Worm (Caenorhabditis elegans) whole organism, early embryonic: ENCODE data around the gene K01D12.5.

ENCODE experiments used
- B0310.2 ChIP-seq: sonication (generic microtip); optimal IDR thresholded peaks from 2 replicates; lab custom pipeline; 2016; ENCODE audit warnings: mild to moderate bottlenecking, missing genetic modification characterization, missing compliant biosample characterization
- F13C5.2 ChIP-seq: sonication (generic microtip); optimal IDR thresholded peaks from 2 replicates; lab custom pipeline; 2017; ENCODE audit warnings: mild to moderate bottlenecking, missing genetic modification characterization, inconsistent platforms, missing compliant biosample characterization
- aly-1 ChIP-seq: sonication (generic microtip); optimal IDR thresholded peaks from 2 replicates; lab custom pipeline; 2016; ENCODE audit warnings: missing genetic modification characterization, missing compliant biosample characterization
- ama-1 ChIP-seq: fragments of 150-350 bp; optimal IDR thresholded peaks from 2 replicates; lab custom pipeline; 2014
- ceh-13 ChIP-seq: fragments of 200-800 bp; sonication (Bioruptor generic); optimal IDR thresholded peaks from 2 replicates; lab custom pipeline; 2018; ENCODE audit warnings: mild to moderate bottlenecking, missing genetic modification characterization, missing compliant biosample characterization
- ceh-36 ChIP-seq: sonication (generic microtip); optimal IDR thresholded peaks from 2 replicates; lab custom pipeline; 2016; ENCODE audit warnings: missing genetic modification characterization, inconsistent platforms, missing compliant biosample characterization
- ets-7 ChIP-seq: sonication (generic microtip); optimal IDR thresholded peaks from 2 replicates; lab custom pipeline; 2016; ENCODE audit warnings: missing genotype, missing genetic modification characterization, missing compliant biosample characterization
- flt-1 ChIP-seq: fragments of 200-800 bp; sonication (Bioruptor generic); IDR thresholded peaks from 2 replicates; pipeline ENCODE4 v1.3.6; 2022; ENCODE audit warnings: missing genetic modification characterization, missing compliant biosample characterization
- hmbx-1 ChIP-seq: sonication (generic microtip); optimal IDR thresholded peaks from 2 replicates; lab custom pipeline; 2016; ENCODE audit warnings: mild to moderate bottlenecking, missing genetic modification characterization, missing compliant biosample characterization
- hmg-4 ChIP-seq: fragments of 200-800 bp; sonication (Bioruptor generic); optimal IDR thresholded peaks from 2 replicates; lab custom pipeline; 2018; ENCODE audit warnings: mild to moderate bottlenecking, missing genetic modification characterization, missing compliant biosample characterization
- hnd-1 ChIP-seq: sonication (generic microtip); optimal IDR thresholded peaks from 2 replicates; lab custom pipeline; 2016; ENCODE audit warnings: missing genetic modification characterization, missing compliant biosample characterization
- pes-1 ChIP-seq: fragments of 200-800 bp; sonication (Bioruptor generic); IDR thresholded peaks from 2 replicates; pipeline ENCODE4 v1.3.6; 2022; ENCODE audit warnings: missing genetic modification reagents, missing genetic modification characterization, missing compliant biosample characterization
- scrt-1 ChIP-seq: fragments of 200-800 bp; sonication (Bioruptor generic); IDR thresholded peaks from 2 replicates; pipeline ENCODE4 v1.3.6; 2022; ENCODE audit warnings: missing genetic modification characterization, missing compliant biosample characterization
- sea-1 ChIP-seq: fragments of 200-800 bp; sonication (Bioruptor generic); conservative IDR thresholded peaks from 2 replicates; pipeline ENCODE4 v1.3.6; 2022; ENCODE audit warnings: missing genetic modification characterization, missing compliant biosample characterization
- tbx-11 ChIP-seq: fragments of 200-800 bp; sonication (Bioruptor generic); IDR thresholded peaks from 2 replicates; pipeline ENCODE4 v1.3.6; 2022; ENCODE audit warnings: missing genetic modification characterization, missing compliant biosample characterization
- tbx-37 ChIP-seq: fragments of 200-800 bp; sonication (Bioruptor generic); conservative IDR thresholded peaks from 2 replicates; pipeline ENCODE4 v1.3.6; 2022; ENCODE audit warnings: missing genetic modification reagents, missing genetic modification characterization, missing compliant biosample characterization
- tra-4 ChIP-seq: sonication (generic microtip); optimal IDR thresholded peaks from 2 replicates; lab custom pipeline; 2017; ENCODE audit warnings: missing genetic modification characterization, missing compliant biosample characterization

The K01D12.5 gene

ce11 chrV:12354193-12354830 lies 43.3 kb upstream of the K01D12.5 start:
- no peak for TF ChIP-seq pes-1 (GFP tag; lab: Robert Waterston, UW)
- TF ChIP-seq F13C5.2, result no peak
- no peak for TF ChIP-seq ceh-36 (tag; lab: Kevin White, UChicago)
- TF ChIP-seq B0310.2 (tag; lab: Kevin White, UChicago), result no peak
- no peak for TF ChIP-seq aly-1 (tag; lab: Kevin White, UChicago)
- TF ChIP-seq flt-1 (GFP tag; lab: Robert Waterston, UW), result no peak
- no peak for TF ChIP-seq hmbx-1 (tag; lab: Kevin White, UChicago)
- TF ChIP-seq ceh-13 (GFP tag; lab: Kevin White, UChicago), result no peak
- no peak for TF ChIP-seq scrt-1 (GFP tag; lab: Robert Waterston, UW)
- TF ChIP-seq tbx-11 (GFP tag; lab: Robert Waterston, UW), result no peak
- TF ChIP-seq sea-1 (GFP tag; lab: Robert Waterston, UW), result no peak
- no peak for TF ChIP-seq tra-4
- no peak for TF ChIP-seq ama-1
- TF ChIP-seq tbx-37 (GFP tag; lab: Robert Waterston, UW), result no peak
- no peak for TF ChIP-seq hmg-4
- no peak for TF ChIP-seq ets-7 (tag; lab: Kevin White, UChicago)
- no peak for TF ChIP-seq hnd-1 (tag; lab: Kevin White, UChicago)

ce11 chrV:12357632-12358031 lies 40.0 kb upstream of the K01D12.5 start:
- no peak for TF ChIP-seq tbx-11 (GFP tag; lab: Robert Waterston, UW)
- TF ChIP-seq tra-4, result no peak
- no peak for TF ChIP-seq B0310.2 (tag; lab: Kevin White, UChicago)
- TF ChIP-seq hmg-4, result no peak
- TF ChIP-seq scrt-1 (GFP tag; lab: Robert Waterston, UW), result no peak
- TF ChIP-seq flt-1 (GFP tag; lab: Robert Waterston, UW), result no peak
- no peak for TF ChIP-seq ets-7 (tag; lab: Kevin White, UChicago)
- no peak for TF ChIP-seq ceh-36 (tag; lab: Kevin White, UChicago)
- no peak for TF ChIP-seq sea-1 (GFP tag; lab: Robert Waterston, UW)

ce11 chrV:12358347-12358746 lies 39.3 kb upstream of the K01D12.5 start, which contains the start of gene F23H12.5:
F23H12.5 (plus strand) TSS chrV:12358647.
- no peak for TF ChIP-seq B0310.2 (tag; lab: Kevin White, UChicago)
- TF ChIP-seq hmbx-1 (tag; lab: Kevin White, UChicago), result no peak
- TF ChIP-seq F13C5.2, result no peak
- TF ChIP-seq hmg-4, result no peak
- no peak for TF ChIP-seq pes-1 (GFP tag; lab: Robert Waterston, UW)
- no peak for TF ChIP-seq tbx-37 (GFP tag; lab: Robert Waterston, UW)
- no peak for TF ChIP-seq ets-7 (tag; lab: Kevin White, UChicago)
- TF ChIP-seq ceh-36 (tag; lab: Kevin White, UChicago), result no peak
- no peak for TF ChIP-seq sea-1 (GFP tag; lab: Robert Waterston, UW)
- no peak for TF ChIP-seq flt-1 (GFP tag; lab: Robert Waterston, UW)
- TF ChIP-seq ceh-13 (GFP tag; lab: Kevin White, UChicago), result no peak
- TF ChIP-seq hnd-1 (tag; lab: Kevin White, UChicago), result no peak
- TF ChIP-seq ama-1, result no peak
- TF ChIP-seq tbx-11 (GFP tag; lab: Robert Waterston, UW), result no peak

ce11 chrV:12361644-12362043 lies 36.0 kb upstream of the K01D12.5 start, which contains the start of gene fipr-1:
fipr-1 (minus strand) TSS chrV:12361744.
- TF ChIP-seq tbx-11 (GFP tag; lab: Robert Waterston, UW) (no peak), tbx-37 (GFP tag; lab: Robert Waterston, UW) (no peak), sea-1 (GFP tag; lab: Robert Waterston, UW) (no peak), hmbx-1 (tag; lab: Kevin White, UChicago) (no peak), ceh-13 (GFP tag; lab: Kevin White, UChicago) (no peak), B0310.2 (tag; lab: Kevin White, UChicago) (no peak), pes-1 (GFP tag; lab: Robert Waterston, UW) (no peak), ets-7 (tag; lab: Kevin White, UChicago) (no peak), scrt-1 (GFP tag; lab: Robert Waterston, UW) (no peak), flt-1 (GFP tag; lab: Robert Waterston, UW) (no peak), ceh-36 (tag; lab: Kevin White, UChicago) (no peak), ama-1 (no peak), hnd-1 (tag; lab: Kevin White, UChicago) (no peak), hmg-4 (no peak), tra-4 (no peak), F13C5.2 (no peak)

ce11 chrV:12365104-12365503 lies 32.5 kb upstream of the K01D12.5 start, which contains the start of gene fipr-2:
fipr-2 (plus strand) TSS chrV:12365348.
- TF ChIP-seq pes-1 (GFP tag; lab: Robert Waterston, UW), result no peak
- TF ChIP-seq scrt-1 (GFP tag; lab: Robert Waterston, UW), result no peak
- TF ChIP-seq aly-1 (tag; lab: Kevin White, UChicago), result no peak
- TF ChIP-seq tra-4, result no peak
- no peak for TF ChIP-seq hmg-4
- no peak for TF ChIP-seq hmbx-1 (tag; lab: Kevin White, UChicago)
- TF ChIP-seq ama-1, result no peak
- TF ChIP-seq flt-1 (GFP tag; lab: Robert Waterston, UW), result no peak
- no peak for TF ChIP-seq F13C5.2

ce11 chrV:12369437-12369836 lies 28.2 kb upstream of the K01D12.5 start, which contains the start of gene gcy-13:
gcy-13 (minus strand) TSS chrV:12369537.
- TF ChIP-seq ceh-36 (tag; lab: Kevin White, UChicago) (no peak), ama-1 (no peak), sea-1 (GFP tag; lab: Robert Waterston, UW) (no peak), tbx-11 (GFP tag; lab: Robert Waterston, UW) (no peak), pes-1 (GFP tag; lab: Robert Waterston, UW) (no peak), aly-1 (tag; lab: Kevin White, UChicago) (no peak), tra-4 (no peak), hmbx-1 (tag; lab: Kevin White, UChicago) (no peak)

- TF ChIP-seq hmg-4 (no peak), tbx-37 (GFP tag; lab: Robert Waterston, UW) (no peak), sea-1 (GFP tag; lab: Robert Waterston, UW) (no peak), B0310.2 (tag; lab: Kevin White, UChicago) (no peak), ceh-13 (GFP tag; lab: Kevin White, UChicago) (no peak), hnd-1 (tag; lab: Kevin White, UChicago) (no peak), pes-1 (GFP tag; lab: Robert Waterston, UW) (no peak), flt-1 (GFP tag; lab: Robert Waterston, UW) (no peak), ama-1 (no peak), aly-1 (tag; lab: Kevin White, UChicago) (no peak), F13C5.2 (no peak), tra-4 (no peak), ceh-36 (tag; lab: Kevin White, UChicago) (no peak), tbx-11 (GFP tag; lab: Robert Waterston, UW) (no peak), ets-7 (tag; lab: Kevin White, UChicago) (no peak), hmbx-1 (tag; lab: Kevin White, UChicago) (no peak), scrt-1 (GFP tag; lab: Robert Waterston, UW) (no peak)
Measured at ce11 chrV:12371386-12371785, 26.3 kb upstream of the K01D12.5 start, which contains the start of gene F23H12.7. F23H12.7 (plus strand) TSS chrV:12371686.
